Fruit fly (Drosophila melanogaster): Measurements from ENCODE around the gene Hsp23.

Gene Hsp23

DNA sequence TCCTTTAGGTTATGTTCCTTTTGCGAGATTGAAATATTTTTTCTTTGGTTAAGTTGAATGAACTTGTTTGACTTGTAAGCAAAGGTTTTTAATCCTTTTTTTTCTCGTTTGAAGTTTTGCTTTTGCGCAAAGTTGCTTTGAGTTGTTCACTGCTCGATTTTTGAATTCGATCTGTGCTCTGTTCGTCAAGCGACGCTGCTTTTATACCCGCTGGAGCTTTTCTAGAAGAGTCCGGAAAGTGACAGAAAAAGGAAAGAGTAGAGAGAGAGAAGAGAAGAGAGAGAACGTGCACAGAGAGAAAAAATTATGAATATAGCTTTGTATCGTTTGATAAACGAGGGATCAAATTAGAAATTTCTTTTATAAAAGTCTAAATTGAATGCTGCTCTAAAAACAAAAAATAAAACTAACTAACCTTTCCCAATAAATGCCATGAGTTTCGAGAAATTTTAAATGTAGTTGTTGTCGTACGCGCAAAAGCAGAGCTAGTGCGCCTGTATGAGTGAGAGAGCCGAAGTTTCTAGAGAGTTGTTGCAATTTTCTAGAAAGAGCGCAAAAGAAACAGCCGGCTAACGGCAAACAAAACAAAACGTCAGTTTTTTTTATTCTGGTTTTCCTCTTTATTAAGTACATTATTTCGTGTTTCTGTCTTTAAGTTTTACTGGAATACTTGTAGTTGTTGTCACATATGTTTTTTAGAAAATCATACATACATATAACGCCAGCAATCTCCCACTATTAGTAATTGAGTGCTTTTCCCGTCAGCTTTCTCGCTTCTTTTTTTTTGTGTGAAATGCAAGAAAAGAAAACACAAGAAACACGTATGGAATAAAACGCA lies 4.3 kb upstream of the Hsp23 start, which contains the start of gene Hsp26 (continued):
- TF ChIP-seq CG3163 (GFP tag; optimal IDR thresholded peaks at IDR 0.05) (peak; percentile 96), CG31388 (GFP tag; optimal IDR thresholded peaks at IDR 0.05) (peak; percentile 21), CG7963 (GFP tag; IDR thresholded peaks at IDR 0.05; ENCODE audit: partially characterized antibody) (no peak), toy (GFP tag; IDR thresholded peaks at IDR 0.05) (no peak), CG6654 (GFP tag; optimal IDR thresholded peaks at IDR 0.05) (peak; percentile 38), cas (GFP tag; IDR thresholded peaks at IDR 0.05) (peak; percentile 49; the same call in 1 of the 2 replicates), corto (GFP tag; optimal IDR thresholded peaks at IDR 0.05) (peak; percentile 79), pzg (GFP tag; optimal IDR thresholded peaks at IDR 0.05) (no peak), CG1792 (GFP tag; optimal IDR thresholded peaks at IDR 0.05) (peak; percentile 78), Ptx1 (GFP tag; IDR thresholded peaks at IDR 0.05) (peak; percentile 87), scrt (GFP tag; optimal IDR thresholded peaks at IDR 0.05) (peak; percentile 80), mld (GFP tag; IDR thresholded peaks at IDR 0.05; ENCODE audit: partially characterized antibody) (no peak), CG18262 (tag; optimal IDR thresholded peaks at IDR 0.05) (peak; percentile 86), CG7987 (GFP tag; optimal IDR thresholded peaks at IDR 0.05) (peak; percentile 43), en (GFP tag; optimal IDR thresholded peaks at IDR 0.05) (peak; percentile 88), ase (GFP tag; IDR thresholded peaks at IDR 0.05) (peak; percentile 78), CTCF (GFP tag; optimal IDR thresholded peaks at IDR 0.05) (peak; percentile 15), Mad (GFP tag; optimal IDR thresholded peaks at IDR 0.05) (peak; percentile 61), ato (GFP tag; IDR thresholded peaks at IDR 0.05; ENCODE audit: partially characterized antibody) (no peak), dmrt99B (tag; optimal IDR thresholded peaks at IDR 0.05) (peak; percentile 85), CG12104 (GFP tag; optimal IDR thresholded peaks at IDR 0.05) (peak; percentile 45), CG18619 (GFP tag; optimal IDR thresholded peaks at IDR 0.05) (peak; percentile 74), sr (GFP tag; IDR thresholded peaks at IDR 0.05) (no peak), bcd (GFP tag; optimal IDR thresholded peaks at IDR 0.05) (peak; percentile 84), CG9727 (GFP tag; optimal IDR thresholded peaks at IDR 0.05) (peak; percentile 74), CG2116 (GFP tag; optimal IDR thresholded peaks at IDR 0.05) (peak; percentile 54), Meics (GFP tag; optimal IDR thresholded peaks at IDR 0.05) (peak; percentile 80), Ssrp (tag; optimal IDR thresholded peaks at IDR 0.05) (peak; percentile 70), CG8765 (GFP tag; IDR thresholded peaks at IDR 0.05) (peak; percentile 22; the same call in 1 of the 2 replicates), NC2β (GFP tag; optimal IDR thresholded peaks at IDR 0.05) (peak; percentile 78), Mes4 (GFP tag; optimal IDR thresholded peaks at IDR 0.05) (peak; percentile 88), CG1529 (GFP tag; optimal IDR thresholded peaks at IDR 0.05) (peak; percentile 81), CG9876 (GFP tag; optimal IDR thresholded peaks at IDR 0.05) (peak; percentile 74), gt (GFP tag; IDR thresholded peaks at IDR 0.05) (no peak), CG6689 (GFP tag; IDR thresholded peaks at IDR 0.05) (peak; percentile 83), sob (GFP tag; IDR thresholded peaks at IDR 0.05) (peak; percentile 82), CG31441 (GFP tag; IDR thresholded peaks at IDR 0.05) (peak; percentile 88), BtbVII (GFP tag; optimal IDR thresholded peaks at IDR 0.05) (peak; percentile 68), CG13894 (tag; optimal IDR thresholded peaks at IDR 0.05) (peak; percentile 19), E2f2 (GFP tag; IDR thresholded peaks at IDR 0.05) (peak; percentile 68; the same call in 1 of the 2 replicates), CG34224 (GFP tag; IDR thresholded peaks at IDR 0.05; ENCODE audit: partially characterized antibody) (peak; percentile 37; the same call in 1 of the 3 replicates), usp (GFP tag; optimal IDR thresholded peaks at IDR 0.05) (no peak), CG5953 (GFP tag; IDR thresholded peaks at IDR 0.05) (peak; percentile 81; the same call in 1 of the 2 replicates), MBD-R2 (GFP tag; IDR thresholded peaks at IDR 0.05) (peak; percentile 42; the same call in 1 of the 2 replicates), CG1233 (GFP tag; optimal IDR thresholded peaks at IDR 0.05) (peak; percentile 78), zfh1 (GFP tag; IDR thresholded peaks at IDR 0.05) (peak; percentile 81), kni (GFP tag; optimal IDR thresholded peaks at IDR 0.05) (no peak), CG18599 (GFP tag; optimal IDR thresholded peaks at IDR 0.05) (peak; percentile 84), CG10959 (GFP tag; IDR thresholded peaks at IDR 0.05) (no peak; the same call in 1 of the 2 replicates)

Measured in whole organism, embryonic.